Fruit fly (Drosophila melanogaster): Measurements from ENCODE around the gene CG33500.

DNA sequence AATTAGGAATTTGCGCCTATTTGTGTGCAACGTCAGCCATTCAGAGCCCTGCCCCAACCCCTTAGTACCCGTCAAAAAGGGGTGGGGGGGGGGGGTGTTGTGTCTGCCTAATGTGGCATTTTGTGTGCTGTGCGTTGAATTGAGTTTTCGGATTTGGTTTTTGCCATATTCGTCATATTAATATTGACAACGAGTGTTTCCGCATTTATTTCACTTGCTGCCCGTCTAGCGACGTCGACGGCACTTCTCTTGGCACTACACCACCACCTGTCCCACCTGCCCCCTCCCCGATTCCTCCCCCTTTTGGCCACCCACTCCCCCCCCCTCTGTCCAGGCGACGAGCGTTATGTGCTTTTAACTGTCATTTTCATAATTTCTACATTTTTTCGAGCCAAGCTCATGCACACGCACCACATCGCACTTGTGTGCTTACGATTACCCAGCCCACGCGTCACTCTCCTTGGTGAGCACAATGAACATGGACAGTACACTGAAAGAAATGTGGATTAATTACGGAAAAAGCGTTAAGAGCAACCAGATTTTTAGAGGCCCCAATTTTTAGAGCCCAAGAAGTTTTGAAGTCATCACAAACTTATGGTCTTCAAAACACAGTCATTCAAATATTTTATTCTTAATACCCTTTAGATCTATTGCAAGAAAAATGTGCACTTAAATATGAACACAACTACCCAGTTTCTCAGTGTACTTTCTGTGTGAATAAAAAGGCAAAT, 7.1 kb downstream of the CG33500 start:
- TF ChIP-seq CG12605 (GFP tag; IDR thresholded peaks at IDR 0.05) (no peak), EcR (GFP tag; optimal IDR thresholded peaks at IDR 0.05) (no peak)
